Worm (Caenorhabditis elegans) whole organism, L1 larva: ENCODE results near the gene usip-1.
A peak's percentile ranks its signal among the peaks of the same experiment; 100 is the strongest.

Source experiments
- C04F5.9 ChIP-seq: sonication (generic microtip); optimal IDR thresholded peaks from 2 replicates; lab custom pipeline; 2016; ENCODE audit warnings: missing genetic modification characterization, missing compliant biosample characterization
- C34B4.2 ChIP-seq: sonication (generic microtip); optimal IDR thresholded peaks from 2 replicates; lab custom pipeline; 2017; ENCODE audit warnings: mild to moderate bottlenecking, missing genetic modification characterization, missing compliant biosample characterization
- F16B12.6 ChIP-seq: fragments of 150-350 bp; optimal IDR thresholded peaks from 2 replicates; lab custom pipeline; 2014; ENCODE audit warnings: missing biosample characterization, missing genetic modification characterization
- Y116A8C.19 ChIP-seq: sonication (generic microtip); optimal IDR thresholded peaks from 2 replicates; lab custom pipeline; 2016; ENCODE audit warnings: missing compliant biosample characterization, missing genetic modification characterization, borderline replicate concordance
- ama-1 ChIP-seq: fragments of 150-350 bp; optimal IDR thresholded peaks from 2 replicates; lab custom pipeline; 2014
- ceh-8 ChIP-seq: fragments of 200-800 bp; sonication (Bioruptor generic); optimal IDR thresholded peaks from 2 replicates; lab custom pipeline; 2018; ENCODE audit warnings: mild to moderate bottlenecking, missing genetic modification characterization, moderate library complexity, missing compliant biosample characterization
- ceh-90 ChIP-seq: sonication (generic microtip); optimal IDR thresholded peaks from 2 replicates; lab custom pipeline; 2016; ENCODE audit warnings: missing genetic modification characterization, missing compliant biosample characterization
- efl-1 ChIP-seq, 4 experiments: fragments of 150-350 bp; optimal IDR thresholded peaks in 3 of 4; peaks in 1 of 4; 1 replicate in 1 of 4; 2 replicates in 3 of 4; lab custom pipeline; 2014; ENCODE audit warnings: missing biosample characterization in 2 of 4, missing genetic modification characterization in 2 of 4, missing genetic modification reagents in 2 of 4
- efl-3 ChIP-seq: fragments of 200-800 bp; sonication (Bioruptor generic); optimal IDR thresholded peaks from 2 replicates; lab custom pipeline; 2018; ENCODE audit warnings: mild to moderate bottlenecking, missing genetic modification characterization, missing compliant biosample characterization
- egl-13 ChIP-seq: sonication (generic microtip); optimal IDR thresholded peaks from 2 replicates; lab custom pipeline; 2016; ENCODE audit warnings: missing genotype, missing genetic modification reagents, missing genetic modification characterization, missing compliant biosample characterization
- egl-27 ChIP-seq, 2 experiments: fragments of 150-350 bp in 1 of 2; sonication (generic microtip); optimal IDR thresholded peaks; 3 replicates each; lab custom pipeline; 2017 to 2018; ENCODE audit warnings: missing biosample characterization in 2 of 2, missing genetic modification characterization in 2 of 2, missing genetic modification reagents in 2 of 2
- elt-2 ChIP-seq: sonication (generic microtip); optimal IDR thresholded peaks from 2 replicates; lab custom pipeline; 2016; ENCODE audit warnings: missing genetic modification characterization, mild to moderate bottlenecking, inconsistent platforms, missing compliant biosample characterization, missing genetic modification reagents
- grh-1 ChIP-seq: fragments of 200-800 bp; sonication (Bioruptor generic); IDR thresholded peaks from 2 replicates; pipeline ENCODE4 v1.3.6; 2022; ENCODE audit warnings: missing genetic modification reagents, missing genetic modification characterization, missing compliant biosample characterization
- hpl-2 ChIP-seq: fragments of 150-350 bp; optimal IDR thresholded peaks from 2 replicates; lab custom pipeline; 2014; ENCODE audit warnings: missing biosample characterization, missing genetic modification reagents, missing genetic modification characterization
- lin-13 ChIP-seq: fragments of 150-350 bp; optimal IDR thresholded peaks from 2 replicates; lab custom pipeline; 2014; ENCODE audit warnings: missing biosample characterization, missing genetic modification reagents, missing genetic modification characterization
- lin-14 ChIP-seq: fragments of 200-800 bp; sonication (Bioruptor generic); optimal IDR thresholded peaks from 2 replicates; lab custom pipeline; 2018; ENCODE audit warnings: mild to moderate bottlenecking, missing genetic modification characterization, moderate library complexity, missing compliant biosample characterization
- lin-15B ChIP-seq: fragments of 150-350 bp; sonication (generic microtip); optimal IDR thresholded peaks from 3 replicates; lab custom pipeline; 2014; ENCODE audit warnings: missing biosample characterization, missing genetic modification characterization
- lir-3 ChIP-seq: sonication (generic microtip); optimal IDR thresholded peaks from 2 replicates; lab custom pipeline; 2016; ENCODE audit warnings: mild to moderate bottlenecking, missing genetic modification characterization, moderate library complexity, missing compliant biosample characterization; ENCODE audit not compliant: poor library complexity
- mab-9 ChIP-seq: fragments of 200-800 bp; sonication (Bioruptor generic); IDR thresholded peaks from 2 replicates; pipeline ENCODE4 v1.3.6; 2022; ENCODE audit warnings: missing genetic modification reagents, missing genetic modification characterization, missing compliant biosample characterization
- mef-2 ChIP-seq: fragments of 150-350 bp; optimal IDR thresholded peaks from 2 replicates; lab custom pipeline; 2014; ENCODE audit warnings: missing biosample characterization, missing genetic modification characterization
- mep-1 ChIP-seq: fragments of 150-350 bp; optimal IDR thresholded peaks from 2 replicates; lab custom pipeline; 2014; ENCODE audit warnings: missing biosample characterization, missing genetic modification characterization
- nhr-19 ChIP-seq: fragments of 200-800 bp; sonication (Bioruptor generic); conservative IDR thresholded peaks from 2 replicates; pipeline ENCODE4 v1.3.6; 2022; ENCODE audit warnings: missing genetic modification characterization, missing compliant biosample characterization
- nhr-237 ChIP-seq: fragments of 150-350 bp; optimal IDR thresholded peaks from 2 replicates; lab custom pipeline; 2014; ENCODE audit warnings: missing biosample characterization, missing genetic modification characterization
- nhr-71 ChIP-seq: sonication (generic microtip); optimal IDR thresholded peaks from 2 replicates; lab custom pipeline; 2016; ENCODE audit warnings: mild to moderate bottlenecking, missing genetic modification characterization, moderate library complexity, missing compliant biosample characterization
- nhr-76 ChIP-seq: sonication (generic microtip); optimal IDR thresholded peaks from 2 replicates; lab custom pipeline; 2017; ENCODE audit warnings: missing biosample characterization, missing genetic modification characterization
- nhr-84 ChIP-seq: sonication (generic microtip); optimal IDR thresholded peaks from 2 replicates; lab custom pipeline; 2017; ENCODE audit warnings: missing biosample characterization, missing genetic modification characterization
- nhr-85 ChIP-seq: sonication (generic microtip); peaks from one replicate; lab custom pipeline; 2016; ENCODE audit warnings: missing genetic modification characterization, inconsistent platforms, missing compliant biosample characterization
- pag-3 ChIP-seq: sonication (generic microtip); optimal IDR thresholded peaks from 2 replicates; lab custom pipeline; 2017; ENCODE audit warnings: missing genetic modification characterization, mild to moderate bottlenecking, missing compliant biosample characterization, antibody characterized with exemption, borderline replicate concordance; ENCODE audit not compliant: insufficient read depth
- pax-3 ChIP-seq: fragments of 200-800 bp; sonication (Bioruptor generic); optimal IDR thresholded peaks from 2 replicates; lab custom pipeline; 2018; ENCODE audit warnings: mild to moderate bottlenecking, missing genetic modification characterization, moderate library complexity, missing compliant biosample characterization
- pqm-1 ChIP-seq: sonication (generic microtip); optimal IDR thresholded peaks from 3 replicates; lab custom pipeline; 2017; ENCODE audit warnings: missing biosample characterization, missing genetic modification characterization
- rnt-1 ChIP-seq: sonication (generic microtip); optimal IDR thresholded peaks from 2 replicates; lab custom pipeline; 2016; ENCODE audit warnings: mild to moderate bottlenecking, missing genetic modification characterization, moderate library complexity, missing compliant biosample characterization
- snu-23 ChIP-seq: sonication (generic microtip); optimal IDR thresholded peaks from 2 replicates; lab custom pipeline; 2016; ENCODE audit warnings: missing genetic modification characterization, missing compliant biosample characterization
- sptf-1 ChIP-seq: fragments of 150-350 bp; optimal IDR thresholded peaks from 2 replicates; lab custom pipeline; 2014; ENCODE audit warnings: missing biosample characterization, missing genetic modification characterization
- sup-37 ChIP-seq: fragments of 200-800 bp; sonication (Bioruptor generic); optimal IDR thresholded peaks from 2 replicates; lab custom pipeline; 2018; ENCODE audit warnings: mild to moderate bottlenecking, missing genetic modification characterization, missing compliant biosample characterization
- unc-130 ChIP-seq: fragments of 150-350 bp; optimal IDR thresholded peaks from 2 replicates; lab custom pipeline; 2017; ENCODE audit warnings: missing biosample characterization, missing genetic modification characterization, inconsistent platforms
- unc-62 ChIP-seq: fragments of 150-350 bp; optimal IDR thresholded peaks from 2 replicates; lab custom pipeline; 2014; ENCODE audit warnings: missing biosample characterization, missing genetic modification reagents, missing genetic modification characterization
- unc-98 ChIP-seq: fragments of 200-800 bp; sonication (Bioruptor generic); IDR thresholded peaks from 2 replicates; pipeline ENCODE4 v1.3.6; 2022; ENCODE audit warnings: missing genetic modification characterization, missing compliant biosample characterization
- zip-4 ChIP-seq: fragments of 200-800 bp; sonication (Bioruptor generic); optimal IDR thresholded peaks from 2 replicates; lab custom pipeline; 2018; ENCODE audit warnings: mild to moderate bottlenecking, missing genetic modification characterization, moderate library complexity, missing compliant biosample characterization

Gene usip-1

ce11 chrV:12183854-12184253 is at the start of gene usip-1:
Gene usip-1, minus strand, starts transcription at chrV:12184194.
- TF ChIP-seq nhr-85 (tag; lab: Kevin White, UChicago) (peak; percentile 5), nhr-84 (no peak)

ce11 chrV:12233425-12233824 is 49.4 kb upstream of the usip-1 start:
- TF ChIP-seq pag-3 (tag; lab: Kevin White, UChicago) (peak; percentile 79), hpl-2 (GFP tag; lab: Kevin White, UChicago) (no peak), lin-13 (no peak), egl-27 (tag; optimal IDR thresholded peaks at IDR 0.05; lab: Kevin White, UChicago) (no peak), C04F5.9 (tag; lab: Kevin White, UChicago) (no peak), efl-3 (GFP tag; lab: Kevin White, UChicago) (no peak), nhr-76 (tag; lab: Kevin White, UChicago) (no peak), nhr-71 (tag; lab: Kevin White, UChicago) (peak; percentile 65), rnt-1 (tag; lab: Kevin White, UChicago) (peak; percentile 58), mef-2 (tag; lab: Kevin White, UChicago) (no peak), unc-98 (GFP tag; lab: Robert Waterston, UW) (no peak), snu-23 (peak; percentile 22), lin-14 (peak; percentile 80), ceh-90 (no peak), pax-3 (tag; lab: Kevin White, UChicago) (no peak), C34B4.2 (no peak), elt-2 (tag; lab: Kevin White, UChicago) (no peak), nhr-19 (GFP tag; lab: Robert Waterston, UW) (peak; percentile 42), unc-130 (tag; lab: Kevin White, UChicago) (peak; percentile 15)
- TF ChIP-seq, all 84 proteins: peak for 7

- no peak for TF ChIP-seq Y116A8C.19 (tag; lab: Kevin White, UChicago)
- TF ChIP-seq nhr-237, result no peak
- TF ChIP-seq snu-23, result no peak
- no peak for TF ChIP-seq lin-15B (tag; lab: Kevin White, UChicago)
- TF ChIP-seq grh-1 (GFP tag; lab: Robert Waterston, UW), result no peak
- no peak for TF ChIP-seq sup-37
- no peak for TF ChIP-seq egl-13 (tag; lab: Kevin White, UChicago)
- TF ChIP-seq sptf-1 (tag; lab: Kevin White, UChicago), result no peak
- no peak for TF ChIP-seq ceh-8 (GFP tag; lab: Kevin White, UChicago)
- TF ChIP-seq efl-1 (optimal IDR thresholded peaks at IDR 0.05; lab: Kevin White, UChicago), result no peak
- TF ChIP-seq efl-1 (GFP tag; optimal IDR thresholded peaks at IDR 0.05 in 1 of 2; lab: Kevin White, UChicago), result no peak
- no peak for TF ChIP-seq unc-62 (GFP tag; lab: Kevin White, UChicago)
- TF ChIP-seq nhr-84, result no peak
- no peak for TF ChIP-seq pqm-1 (tag; lab: Kevin White, UChicago)
- no peak for TF ChIP-seq lir-3 (tag; lab: Kevin White, UChicago)
- TF ChIP-seq hpl-2 (GFP tag; lab: Kevin White, UChicago), result no peak
- TF ChIP-seq unc-130 (tag; lab: Kevin White, UChicago), result no peak
- no peak for TF ChIP-seq ama-1 (lab: Kevin White, UChicago)
- TF ChIP-seq F16B12.6 (tag; lab: Kevin White, UChicago), result no peak
- no peak for TF ChIP-seq mep-1 (tag; lab: Kevin White, UChicago)
These were observed 29.0 kb upstream of the usip-1 start, which contains the start of gene vab-8 for ce11 chrV:12213027-12213426. Gene vab-8, plus strand, starts transcription at chrV:12213327.

ce11 chrV:12211090-12211489 is 27.1 kb upstream of the usip-1 start:
- TF ChIP-seq efl-1 (optimal IDR thresholded peaks at IDR 0.05; lab: Kevin White, UChicago) (no peak), efl-1 (GFP tag; optimal IDR thresholded peaks at IDR 0.05 in 1 of 2; lab: Kevin White, UChicago) (peak in 1 of 2 experiments; percentile 13), lin-14 (peak; percentile 82), zip-4 (GFP tag; lab: Kevin White, UChicago) (no peak), mab-9 (GFP tag; lab: Robert Waterston, UW) (no peak), mep-1 (tag; lab: Kevin White, UChicago) (peak; percentile 3), ceh-8 (GFP tag; lab: Kevin White, UChicago) (no peak)
- TF ChIP-seq, all 84 proteins: peak for 3
